Fruit fly (Drosophila melanogaster) whole organism: ENCODE measurements around the gene RpL3.

Experiments
- CG8478 ChIP-seq: fragments of >200 bp; optimal IDR thresholded peaks from 2 replicates; lab custom pipeline; 2018; ENCODE audit warnings: inconsistent platforms
- pan ChIP-seq: fragments of >200 bp; optimal IDR thresholded peaks from 2 replicates; lab custom pipeline; 2017
- usp ChIP-seq: fragments of >200 bp; optimal IDR thresholded peaks from 2 replicates; lab custom pipeline; 2017; ENCODE audit warnings: missing biosample characterization, missing genetic modification characterization, mixed read lengths

DNA sequence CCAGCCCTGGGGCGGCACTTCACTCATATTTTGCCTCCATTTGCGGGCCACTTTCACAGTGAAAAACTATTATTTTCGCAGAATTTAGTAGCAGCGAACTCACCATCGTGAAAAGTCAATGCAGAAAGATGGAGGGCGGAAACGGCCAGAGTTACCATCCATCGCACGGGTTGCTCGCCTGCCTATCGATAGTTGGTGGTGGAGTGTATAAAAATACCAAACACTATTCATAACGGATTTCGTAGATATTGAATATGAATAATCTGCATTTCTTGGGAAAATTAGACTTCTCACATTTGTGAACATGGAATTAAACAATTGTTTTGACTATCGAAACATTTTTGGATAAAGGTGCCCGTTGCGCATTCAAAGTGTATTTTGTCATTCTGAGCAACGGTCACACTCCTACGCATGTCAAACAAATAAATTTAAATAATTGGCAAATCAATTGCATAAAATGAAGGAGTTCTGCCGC is 5.5 kb upstream of the RpL3 start, which contains the start of the genes RpS25 and CG4820:
- TF ChIP-seq usp (GFP tag; lab: Kevin White, UChicago) (no peak), CG8478 (lab: Kevin White, UChicago) (no peak), pan (lab: Kevin White, UChicago) (no peak)
